Worm (Caenorhabditis elegans) whole organism, L4 larva: Measurements from ENCODE around the gene C50B6.9.

Experiments used
- D1046.2 ChIP-seq: fragments of 200-800 bp; sonication (Bioruptor generic); IDR thresholded peaks from 2 replicates; pipeline ENCODE4 v1.3.6; 2022; ENCODE audit warnings: missing genetic modification characterization, missing compliant biosample characterization
- F37D6.2 ChIP-seq: sonication (generic microtip); optimal IDR thresholded peaks from 2 replicates; lab custom pipeline; 2016; ENCODE audit warnings: mild to moderate bottlenecking, missing genetic modification characterization, missing compliant biosample characterization
- F44E2.7 ChIP-seq: fragments of 200-800 bp; sonication (Bioruptor generic); IDR thresholded peaks from 2 replicates; pipeline ENCODE4 v2.1.2; 2022; ENCODE audit warnings: missing genetic modification characterization, missing compliant biosample characterization
- Y105C5A.15 ChIP-seq: fragments of 200-800 bp; sonication (Bioruptor generic); IDR thresholded peaks from 2 replicates; pipeline ENCODE4 v1.3.6; 2022; ENCODE audit warnings: missing genetic modification characterization, missing compliant biosample characterization
- Y48G9A.11 ChIP-seq: fragments of 200-800 bp; sonication (Bioruptor generic); IDR thresholded peaks from 2 replicates; pipeline ENCODE4 v1.3.6; 2022; ENCODE audit warnings: missing genetic modification reagents, missing genetic modification characterization, missing compliant biosample characterization
- Y5F2A.4 ChIP-seq: fragments of 200-800 bp; sonication (Bioruptor generic); optimal IDR thresholded peaks from 2 replicates; lab custom pipeline; 2018; ENCODE audit warnings: mild to moderate bottlenecking, missing genetic modification characterization, missing compliant biosample characterization
- ZK546.5 ChIP-seq, 2 experiments: sonication (generic microtip); optimal IDR thresholded peaks; 2 replicates each; lab custom pipeline; 2017; ENCODE audit warnings: missing biosample characterization in 2 of 2, missing genetic modification characterization in 2 of 2
- aha-1 ChIP-seq: fragments of 150-350 bp; peaks from one replicate; lab custom pipeline; 2014; ENCODE audit warnings: missing biosample characterization, missing genetic modification characterization
- aly-2 ChIP-seq: sonication (generic microtip); optimal IDR thresholded peaks from 2 replicates; lab custom pipeline; 2018; ENCODE audit warnings: missing biosample characterization, missing genetic modification characterization
- ceh-28 ChIP-seq: fragments of 150-350 bp; optimal IDR thresholded peaks from 2 replicates; lab custom pipeline; 2014; ENCODE audit warnings: missing biosample characterization, missing genetic modification reagents, missing genetic modification characterization
- ceh-44 ChIP-seq: fragments of 200-800 bp; sonication (Bioruptor generic); IDR thresholded peaks from 2 replicates; pipeline ENCODE4 v1.3.6; 2022; ENCODE audit warnings: missing genetic modification reagents, missing genetic modification characterization, missing compliant biosample characterization
- ceh-62 ChIP-seq: sonication (generic microtip); optimal IDR thresholded peaks from 2 replicates; lab custom pipeline; 2017; ENCODE audit warnings: missing biosample characterization, missing genetic modification characterization
- ceh-82 ChIP-seq: sonication (generic microtip); optimal IDR thresholded peaks from 2 replicates; lab custom pipeline; 2017; ENCODE audit warnings: missing biosample characterization, missing genetic modification characterization
- daf-16 ChIP-seq, 3 experiments: sonication (generic microtip); optimal IDR thresholded peaks; 2 replicates each; lab custom pipeline; 2016 to 2017; ENCODE audit warnings: missing genetic modification characterization in 3 of 3, missing genetic modification reagents in 3 of 3, mild to moderate bottlenecking in 2 of 3, missing compliant biosample characterization in 2 of 3, missing biosample characterization in 1 of 3, moderate library complexity in 1 of 3
- dmd-6 ChIP-seq: fragments of 200-800 bp; sonication (Bioruptor generic); IDR thresholded peaks from 2 replicates; pipeline ENCODE4 v1.3.6; 2022; ENCODE audit warnings: missing genetic modification reagents, missing genetic modification characterization, missing compliant biosample characterization
- dmd-9 ChIP-seq: fragments of 200-800 bp; sonication (Bioruptor generic); IDR thresholded peaks from 2 replicates; pipeline ENCODE4 v1.3.6; 2022; ENCODE audit warnings: missing genetic modification reagents, missing genetic modification characterization, missing compliant biosample characterization
- duxl-1 ChIP-seq: sonication (generic microtip); optimal IDR thresholded peaks from 2 replicates; lab custom pipeline; 2016; ENCODE audit warnings: mild to moderate bottlenecking, missing genetic modification characterization, moderate library complexity, missing compliant biosample characterization; ENCODE audit not compliant: poor library complexity
- egl-27 ChIP-seq: sonication (generic microtip); optimal IDR thresholded peaks from 3 replicates; lab custom pipeline; 2017; ENCODE audit warnings: missing biosample characterization, missing genetic modification reagents, missing genetic modification characterization
- fkh-10 ChIP-seq: fragments of 150-350 bp; optimal IDR thresholded peaks from 2 replicates; lab custom pipeline; 2014; ENCODE audit warnings: missing biosample characterization, missing genetic modification reagents, missing genetic modification characterization
- hif-1 ChIP-seq, 2 experiments: sonication (generic microtip); optimal IDR thresholded peaks; 2 replicates each; lab custom pipeline; 2016 to 2017; ENCODE audit warnings: missing compliant biosample characterization in 2 of 2, missing genetic modification characterization in 2 of 2, missing genetic modification reagents in 2 of 2, missing genotype in 2 of 2, mild to moderate bottlenecking in 1 of 2
- hlh-11 ChIP-seq: fragments of 200-800 bp; sonication (Bioruptor generic); optimal IDR thresholded peaks from 2 replicates; lab custom pipeline; 2018; ENCODE audit warnings: mild to moderate bottlenecking, missing genetic modification characterization, missing compliant biosample characterization
- hlh-30 ChIP-seq: sonication (generic microtip); optimal IDR thresholded peaks from 2 replicates; lab custom pipeline; 2017; ENCODE audit warnings: antibody characterized with exemption, mild to moderate bottlenecking, missing genetic modification characterization, missing compliant biosample characterization; ENCODE audit not compliant: insufficient read depth
- jun-1 ChIP-seq: fragments of 150-350 bp; optimal IDR thresholded peaks from 2 replicates; lab custom pipeline; 2014; ENCODE audit warnings: missing biosample characterization, missing genetic modification reagents, missing genetic modification characterization
- lin-1 ChIP-seq: fragments of 200-800 bp; sonication (Bioruptor generic); IDR thresholded peaks from 2 replicates; pipeline ENCODE4 v1.3.6; 2022; ENCODE audit warnings: missing genetic modification reagents, missing genetic modification characterization, missing compliant biosample characterization
- lin-15B ChIP-seq: fragments of 150-350 bp; sonication (generic microtip); optimal IDR thresholded peaks from 3 replicates; lab custom pipeline; 2014; ENCODE audit warnings: missing biosample characterization, missing genetic modification characterization
- lin-38 ChIP-seq: fragments of 200-800 bp; sonication (Bioruptor generic); IDR thresholded peaks from 2 replicates; pipeline ENCODE4 v1.3.6; 2022; ENCODE audit warnings: missing genetic modification reagents, missing genetic modification characterization, missing compliant biosample characterization
- lir-3 ChIP-seq: sonication (generic microtip); optimal IDR thresholded peaks from 2 replicates; lab custom pipeline; 2016; ENCODE audit warnings: mild to moderate bottlenecking, missing genetic modification characterization, missing compliant biosample characterization
- lsy-2 ChIP-seq, 2 experiments: fragments of 150-350 bp in 1 of 2; sonication (generic microtip) in 1 of 2; optimal IDR thresholded peaks; 2 replicates each; lab custom pipeline; 2014 to 2017; ENCODE audit warnings: missing biosample characterization in 2 of 2, missing genetic modification characterization in 2 of 2
- mxl-3 ChIP-seq: fragments of 200-800 bp; sonication (Bioruptor generic); optimal IDR thresholded peaks from 2 replicates; lab custom pipeline; 2018; ENCODE audit warnings: mild to moderate bottlenecking, missing genetic modification characterization, missing compliant biosample characterization
- nhr-10 ChIP-seq: fragments of 150-350 bp; optimal IDR thresholded peaks from 2 replicates; lab custom pipeline; 2014; ENCODE audit warnings: missing biosample characterization, missing genetic modification characterization
- nhr-25 ChIP-seq: sonication (generic microtip); optimal IDR thresholded peaks from 2 replicates; lab custom pipeline; 2017; ENCODE audit warnings: missing genetic modification characterization, mild to moderate bottlenecking, missing compliant biosample characterization, antibody characterized with exemption, moderate library complexity, borderline replicate concordance; ENCODE audit not compliant: insufficient read depth
- nhr-28 ChIP-seq: fragments of 150-350 bp; optimal IDR thresholded peaks from 2 replicates; lab custom pipeline; 2014; ENCODE audit warnings: missing biosample characterization, missing genetic modification characterization
- nhr-41 ChIP-seq: fragments of 200-800 bp; sonication (Bioruptor generic); IDR thresholded peaks from 2 replicates; pipeline ENCODE4 v1.3.6; 2022; ENCODE audit warnings: missing genetic modification reagents, missing genetic modification characterization, missing compliant biosample characterization
- nhr-48 ChIP-seq: sonication (generic microtip); optimal IDR thresholded peaks from 2 replicates; lab custom pipeline; 2016; ENCODE audit warnings: mild to moderate bottlenecking, missing genetic modification characterization, missing compliant biosample characterization
- nhr-76 ChIP-seq: fragments of 150-350 bp; optimal IDR thresholded peaks from 2 replicates; lab custom pipeline; 2014; ENCODE audit warnings: missing biosample characterization, missing genetic modification characterization
- pha-4 ChIP-seq, 2 experiments: fragments of 150-350 bp in 1 of 2; fragments of 200-800 bp in 1 of 2; sonication (Bioruptor generic) in 1 of 2; IDR thresholded peaks in 1 of 2; optimal IDR thresholded peaks in 1 of 2; 2 replicates each; pipeline versions ENCODE4 v1.3.6 to Lab custom; 2014 to 2022; ENCODE audit warnings: missing genetic modification characterization in 2 of 2, missing genetic modification reagents in 2 of 2, missing biosample characterization in 1 of 2, missing compliant biosample characterization in 1 of 2
- php-3 ChIP-seq: fragments of 200-800 bp; sonication (Bioruptor generic); IDR thresholded peaks from 2 replicates; pipeline ENCODE4 v1.3.6; 2022; ENCODE audit warnings: missing genetic modification reagents, missing genetic modification characterization, missing compliant biosample characterization
- sdz-12 ChIP-seq: fragments of 200-800 bp; sonication (Bioruptor generic); optimal IDR thresholded peaks from 2 replicates; lab custom pipeline; 2018; ENCODE audit warnings: mild to moderate bottlenecking, missing genetic modification characterization, missing compliant biosample characterization
- tra-1 ChIP-seq: fragments of 200-800 bp; sonication (Bioruptor generic); IDR thresholded peaks from 2 replicates; pipeline ENCODE4 v1.3.6; 2022; ENCODE audit warnings: missing genetic modification reagents, missing genetic modification characterization, missing compliant biosample characterization
- unc-130 ChIP-seq: sonication (generic microtip); optimal IDR thresholded peaks from 2 replicates; lab custom pipeline; 2016; ENCODE audit warnings: missing genetic modification reagents, missing genetic modification characterization, missing compliant biosample characterization
- unc-39 ChIP-seq: sonication (generic microtip); optimal IDR thresholded peaks from 2 replicates; lab custom pipeline; 2017; ENCODE audit warnings: missing biosample characterization, missing genetic modification characterization
- unc-62 ChIP-seq, 3 experiments: fragments of 150-350 bp in 1 of 3; sonication (generic microtip); optimal IDR thresholded peaks in 2 of 3; peaks in 1 of 3; 1 replicate in 1 of 3; 2 replicates in 2 of 3; lab custom pipeline; 2014 to 2017; ENCODE audit warnings: missing biosample characterization in 3 of 3, missing genetic modification characterization in 3 of 3, missing genetic modification reagents in 3 of 3, missing genotype in 1 of 3
- vab-7 ChIP-seq: fragments of 200-800 bp; sonication (Bioruptor generic); IDR thresholded peaks from 2 replicates; pipeline ENCODE4 v1.3.6; 2022; ENCODE audit warnings: missing genetic modification reagents, missing genetic modification characterization, missing compliant biosample characterization
- zfp-2 ChIP-seq: sonication (generic microtip); optimal IDR thresholded peaks from 2 replicates; lab custom pipeline; 2016; ENCODE audit warnings: mild to moderate bottlenecking, missing genetic modification characterization, missing compliant biosample characterization
- zfp-3 ChIP-seq: fragments of 200-800 bp; sonication (Bioruptor generic); conservative IDR thresholded peaks from 2 replicates; pipeline ENCODE4 v1.3.6; 2022; ENCODE audit warnings: missing genetic modification reagents, missing genetic modification characterization, missing compliant biosample characterization
- ztf-11 ChIP-seq: fragments of 150-350 bp; optimal IDR thresholded peaks from 2 replicates; lab custom pipeline; 2014; ENCODE audit warnings: missing biosample characterization, missing genetic modification characterization
- ztf-7 ChIP-seq: fragments of 150-350 bp; optimal IDR thresholded peaks from 2 replicates; lab custom pipeline; 2014; ENCODE audit warnings: missing biosample characterization, missing genetic modification characterization

The C50B6.9 gene

ce11 chrV:13377130-13377529, 41.0 kb downstream of the C50B6.9 start (continued):
- TF ChIP-seq unc-62 (GFP tag; optimal IDR thresholded peaks at IDR 0.05 in 1 of 2; lab: Kevin White, UChicago) (no peak), unc-62 (tag; optimal IDR thresholded peaks at IDR 0.05; lab: Kevin White, UChicago) (no peak), daf-16 (GFP tag; optimal IDR thresholded peaks at IDR 0.05; lab: Kevin White, UChicago) (peak in 1 of 2 experiments; percentile 38), daf-16 (tag; optimal IDR thresholded peaks at IDR 0.05; lab: Kevin White, UChicago) (peak; percentile 93), egl-27 (tag; lab: Kevin White, UChicago) (no peak), lsy-2 (tag; optimal IDR thresholded peaks at IDR 0.05; lab: Kevin White, UChicago) (peak in 1 of 2 experiments; percentile 26), nhr-76 (tag; lab: Kevin White, UChicago) (no peak), hif-1 (tag; optimal IDR thresholded peaks at IDR 0.05; lab: Kevin White, UChicago) (peak in 1 of 2 experiments; percentile 27), lir-3 (tag; lab: Kevin White, UChicago) (no peak), unc-39 (no peak), lin-1 (GFP tag; lab: Robert Waterston, UW) (no peak)

ce11 chrV:13380178-13380577, 44.0 kb downstream of the C50B6.9 start, which contains the start of gene ifbp-1:
Gene ifbp-1 (minus strand): TSS chrV:13380262.
- TF ChIP-seq tra-1 (GFP tag; lab: Robert Waterston, UW) (no peak), pha-4 (GFP tag; IDR thresholded peaks at IDR 0.05; lab: Robert Waterston, UW) (no peak), pha-4 (tag; optimal IDR thresholded peaks at IDR 0.05; lab: Kevin White, UChicago) (no peak), ceh-62 (tag; lab: Kevin White, UChicago) (no peak), zfp-2 (tag; lab: Kevin White, UChicago) (no peak), duxl-1 (no peak), lin-15B (tag; lab: Kevin White, UChicago) (no peak), vab-7 (no peak), fkh-10 (GFP tag; lab: Kevin White, UChicago) (no peak), sdz-12 (GFP tag; lab: Kevin White, UChicago) (no peak), Y48G9A.11 (GFP tag; lab: Robert Waterston, UW) (no peak), mxl-3 (GFP tag; lab: Kevin White, UChicago) (peak; percentile 85), D1046.2 (GFP tag; lab: Robert Waterston, UW) (no peak), php-3 (GFP tag; lab: Robert Waterston, UW) (no peak), dmd-9 (GFP tag; lab: Robert Waterston, UW) (no peak), Y105C5A.15 (GFP tag; lab: Robert Waterston, UW) (no peak), nhr-41 (GFP tag; lab: Robert Waterston, UW) (no peak), daf-16 (GFP tag; optimal IDR thresholded peaks at IDR 0.05; lab: Kevin White, UChicago) (no peak), daf-16 (tag; optimal IDR thresholded peaks at IDR 0.05; lab: Kevin White, UChicago) (no peak), ztf-7 (no peak), lir-3 (tag; lab: Kevin White, UChicago) (no peak), hif-1 (tag; optimal IDR thresholded peaks at IDR 0.05; lab: Kevin White, UChicago) (no peak), ceh-44 (GFP tag; lab: Robert Waterston, UW) (no peak), ztf-11 (tag; lab: Kevin White, UChicago) (no peak), F37D6.2 (tag; lab: Kevin White, UChicago) (no peak), nhr-28 (tag; lab: Kevin White, UChicago) (peak; percentile 85), zfp-3 (GFP tag; lab: Robert Waterston, UW) (no peak), ceh-28 (tag; lab: Kevin White, UChicago) (no peak), aly-2 (tag; lab: Kevin White, UChicago) (no peak), jun-1 (tag; lab: Kevin White, UChicago) (no peak), Y5F2A.4 (no peak), ceh-82 (tag; lab: Kevin White, UChicago) (no peak), aha-1 (tag; lab: Kevin White, UChicago) (peak; percentile 29), unc-130 (no peak), egl-27 (tag; lab: Kevin White, UChicago) (no peak), nhr-25 (tag; lab: Kevin White, UChicago) (peak; percentile 79), dmd-6 (GFP tag; lab: Robert Waterston, UW) (peak; percentile 24; the same call in 1 of the 2 replicates), ZK546.5 (tag; optimal IDR thresholded peaks at IDR 0.05; lab: Kevin White, UChicago) (no peak), nhr-10 (tag; lab: Kevin White, UChicago) (peak; percentile 14), hlh-11 (tag; lab: Kevin White, UChicago) (peak; percentile 67), lin-38 (GFP tag; lab: Robert Waterston, UW) (no peak), F44E2.7 (GFP tag; lab: Robert Waterston, UW) (no peak), nhr-48 (no peak), hlh-30 (tag; lab: Kevin White, UChicago) (peak; percentile 74)
